Worm (Caenorhabditis elegans) whole organism, late embryonic: ENCODE data around the gene srh-296.

Experiments used
- C08G9.2 ChIP-seq: sonication (generic microtip); optimal IDR thresholded peaks from 2 replicates; lab custom pipeline; 2016; ENCODE audit warnings: mild to moderate bottlenecking, missing genetic modification characterization, moderate library complexity, missing compliant biosample characterization
- ceh-30 ChIP-seq: fragments of 150-350 bp; optimal IDR thresholded peaks from 2 replicates; lab custom pipeline; 2014; ENCODE audit warnings: missing biosample characterization, missing genetic modification characterization
- ceh-34 ChIP-seq: sonication (generic microtip); optimal IDR thresholded peaks from 2 replicates; lab custom pipeline; 2016; ENCODE audit warnings: mild to moderate bottlenecking, missing genetic modification characterization, missing compliant biosample characterization
- fkh-10 ChIP-seq: fragments of 150-350 bp; optimal IDR thresholded peaks from 2 replicates; lab custom pipeline; 2014; ENCODE audit warnings: missing biosample characterization, missing genetic modification reagents, missing genetic modification characterization
- hlh-13 ChIP-seq: fragments of 200-800 bp; sonication (Bioruptor generic); optimal IDR thresholded peaks from 2 replicates; lab custom pipeline; 2018; ENCODE audit warnings: mild to moderate bottlenecking, missing genetic modification characterization, missing compliant biosample characterization
- hlh-30 ChIP-seq: sonication (generic microtip); optimal IDR thresholded peaks from 2 replicates; lab custom pipeline; 2017; ENCODE audit warnings: antibody characterized with exemption, missing genetic modification characterization, missing compliant biosample characterization; ENCODE audit not compliant: insufficient read depth
- nfya-1 ChIP-seq: sonication (generic microtip); optimal IDR thresholded peaks from 2 replicates; lab custom pipeline; 2017; ENCODE audit warnings: missing genetic modification characterization, mild to moderate bottlenecking, missing compliant biosample characterization, antibody characterized with exemption, moderate library complexity
- pha-4 ChIP-seq: fragments of 150-350 bp; optimal IDR thresholded peaks from 2 replicates; lab custom pipeline; 2018; ENCODE audit warnings: missing biosample characterization, missing genetic modification reagents, missing genetic modification characterization
- pqm-1 ChIP-seq: sonication (generic microtip); optimal IDR thresholded peaks from 2 replicates; lab custom pipeline; 2016; ENCODE audit warnings: missing genetic modification characterization, missing compliant biosample characterization
- sox-4 ChIP-seq: sonication (generic microtip); optimal IDR thresholded peaks from 2 replicates; lab custom pipeline; 2017; ENCODE audit warnings: mild to moderate bottlenecking, missing genetic modification characterization, inconsistent platforms, missing compliant biosample characterization
- syd-9 ChIP-seq: sonication (generic microtip); optimal IDR thresholded peaks from 2 replicates; lab custom pipeline; 2016; ENCODE audit warnings: mild to moderate bottlenecking, missing genetic modification characterization, moderate library complexity, missing compliant biosample characterization
- unc-86 ChIP-seq: sonication (generic microtip); optimal IDR thresholded peaks from 2 replicates; lab custom pipeline; 2016; ENCODE audit warnings: missing genetic modification characterization, missing compliant biosample characterization

DNA sequence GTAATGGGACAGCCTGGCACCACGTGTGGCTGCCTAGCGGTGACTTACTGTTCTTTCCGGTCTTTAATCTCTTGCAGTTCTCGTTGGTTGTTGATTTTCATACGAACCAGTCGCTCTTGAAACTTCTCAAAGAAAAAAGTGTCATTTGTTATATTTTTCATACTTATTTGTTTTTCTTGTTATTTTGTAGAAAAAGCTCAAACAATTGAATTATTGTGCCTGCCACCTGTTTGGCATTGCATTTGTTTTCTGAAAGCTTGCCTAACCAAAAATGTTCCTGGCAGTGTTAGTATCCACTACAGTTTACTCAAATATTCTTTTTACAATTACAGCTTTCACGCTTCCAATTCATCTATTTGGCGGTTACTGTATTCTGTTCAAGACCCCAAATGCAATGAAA lies 45.1 kb upstream of the srh-296 start, which contains the start of the genes C47A10.16 and srh-283:
- TF ChIP-seq hlh-30 (tag; lab: Kevin White, UChicago) = no peak
- no peak for TF ChIP-seq pha-4 (tag; lab: Kevin White, UChicago)
- TF ChIP-seq nfya-1 = no peak
- no peak for TF ChIP-seq pqm-1 (tag; lab: Kevin White, UChicago)
- no peak for TF ChIP-seq hlh-13
- TF ChIP-seq fkh-10 (GFP tag; lab: Kevin White, UChicago) = no peak
- TF ChIP-seq ceh-30 (tag; lab: Kevin White, UChicago) = no peak
- TF ChIP-seq ceh-34 (tag; lab: Kevin White, UChicago) = no peak
- TF ChIP-seq syd-9 = no peak
- no peak for TF ChIP-seq sox-4 (tag; lab: Kevin White, UChicago)
- TF ChIP-seq C08G9.2 (tag; lab: Kevin White, UChicago) = no peak
- TF ChIP-seq unc-86 (tag; lab: Kevin White, UChicago) = no peak
